Worm (Caenorhabditis elegans): ENCODE results near the gene npr-16.

ce11 chrX:3513715-3514114, 4.9 kb upstream of the npr-16 start:
- TF ChIP-seq die-1 (tag; optimal IDR thresholded peaks at IDR 0.05) (no peak), ceh-27 (GFP tag; optimal IDR thresholded peaks at IDR 0.05) (no peak), ceh-91 (GFP tag; IDR thresholded peaks at IDR 0.05) (no peak), akir-1 (GFP tag; optimal IDR thresholded peaks at IDR 0.05) (no peak), fkh-3 (tag; optimal IDR thresholded peaks at IDR 0.05) (no peak), attf-5 (GFP tag; optimal IDR thresholded peaks at IDR 0.05) (no peak), rec-8 (tag; optimal IDR thresholded peaks at IDR 0.05) (no peak), D2030.7 (GFP tag; IDR thresholded peaks at IDR 0.05) (no peak), egl-44 (GFP tag; IDR thresholded peaks at IDR 0.05) (no peak), ceh-79 (tag; optimal IDR thresholded peaks at IDR 0.05) (no peak)

Measured in whole organism, young adult.